Worm (Caenorhabditis elegans) whole organism, L4/young adult: Measurements from ENCODE around the gene fbxa-156.
A peak's percentile ranks its signal among the peaks of the same experiment; 100 is the strongest.
"Not testable (repeated sequence)": the region's sequence is repeated elsewhere in the genome, so short reads cannot be mapped to it uniquely, and the experiment has no call there.

ENCODE experiments used
- W03F9.2 ChIP-seq: fragments of 150-350 bp; optimal IDR thresholded peaks from 2 replicates; lab custom pipeline; 2014; ENCODE audit warnings: missing biosample characterization, missing genetic modification characterization
- dao-5 ChIP-seq: sonication (generic microtip); optimal IDR thresholded peaks from 2 replicates; lab custom pipeline; 2016; ENCODE audit warnings: missing genotype, missing genetic modification characterization, moderate library complexity, missing compliant biosample characterization
- him-1 ChIP-seq: sonication (generic microtip); optimal IDR thresholded peaks from 2 replicates; lab custom pipeline; 2016; ENCODE audit warnings: missing genotype, missing genetic modification reagents, missing genetic modification characterization, missing compliant biosample characterization

Gene fbxa-156

DNA sequence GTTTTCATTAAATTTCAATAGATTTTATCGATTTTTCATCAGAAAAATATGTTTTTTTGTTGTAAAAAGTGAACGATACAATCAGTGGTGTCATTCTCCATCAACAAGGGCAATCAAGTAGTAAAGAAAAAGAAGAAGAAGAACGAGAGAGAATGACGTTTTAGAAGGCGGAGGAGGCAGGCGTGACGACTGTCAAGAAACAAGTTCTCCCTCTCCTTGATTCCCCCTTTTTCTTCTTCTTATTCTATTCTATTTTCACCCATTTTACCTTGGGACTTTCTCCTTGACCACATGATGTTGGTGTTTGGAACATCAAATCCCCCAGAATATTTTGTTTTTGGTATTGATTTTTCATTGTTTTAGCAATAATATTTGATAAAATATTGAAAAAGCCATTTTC, 9.2 kb upstream of the fbxa-156 start:
- TF ChIP-seq him-1, result no peak
- no peak for TF ChIP-seq dao-5 (tag; lab: Kevin White, UChicago)
- TF ChIP-seq W03F9.2 (tag; lab: Kevin White, UChicago), result no peak

DNA sequence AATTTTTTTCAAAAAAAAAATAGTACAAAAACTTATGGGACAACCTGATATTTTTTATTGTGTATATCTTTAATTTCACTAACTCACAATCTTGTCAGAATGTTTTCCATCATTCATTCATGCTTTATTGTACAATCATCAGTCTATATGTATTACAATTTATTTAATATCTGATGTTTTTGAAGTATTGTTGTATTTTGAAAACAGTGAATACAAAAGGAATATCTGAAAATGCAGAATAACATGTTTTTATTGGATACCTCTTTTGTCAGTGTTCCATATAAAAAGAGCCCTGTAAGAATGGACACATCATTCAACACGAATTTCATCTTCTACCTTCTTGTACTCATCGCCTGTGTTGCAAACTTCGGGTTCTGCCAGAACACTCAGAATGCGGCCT, 7.2 kb upstream of the fbxa-156 start, which contains the start of gene C06H5.14:
C06H5.14 (plus strand) TSS at position 301 of the 400 bp plus-strand sequence.
- TF ChIP-seq W03F9.2 (tag; lab: Kevin White, UChicago); him-1; dao-5 (tag; lab: Kevin White, UChicago): not testable (repeated sequence)

DNA sequence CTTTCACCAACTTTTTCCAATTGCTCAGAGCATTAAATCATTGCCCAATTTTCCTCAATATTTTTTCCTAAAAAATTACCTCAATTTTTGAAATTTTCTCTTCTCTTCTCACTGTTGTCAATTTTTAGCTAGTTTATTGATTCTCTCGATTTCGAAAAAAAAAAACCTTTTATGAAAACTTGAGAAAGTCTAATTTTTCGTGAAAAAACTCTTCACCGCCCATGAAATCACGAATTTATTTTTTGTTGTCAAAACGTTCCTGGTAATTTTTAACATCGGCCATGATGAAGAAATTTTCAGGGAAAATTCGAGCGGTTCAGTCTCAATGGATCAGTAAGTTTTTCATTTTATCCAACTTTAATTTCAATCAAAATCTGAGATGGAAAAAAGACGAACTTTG, 2.9 kb upstream of the fbxa-156 start, which contains the start of gene fbxa-157:
fbxa-157 (plus strand) TSS at position 301 of the 400 bp plus-strand sequence.
- TF ChIP-seq W03F9.2 (tag; lab: Kevin White, UChicago), result no peak
- no peak for TF ChIP-seq him-1
- TF ChIP-seq dao-5 (tag; lab: Kevin White, UChicago), result no peak

DNA sequence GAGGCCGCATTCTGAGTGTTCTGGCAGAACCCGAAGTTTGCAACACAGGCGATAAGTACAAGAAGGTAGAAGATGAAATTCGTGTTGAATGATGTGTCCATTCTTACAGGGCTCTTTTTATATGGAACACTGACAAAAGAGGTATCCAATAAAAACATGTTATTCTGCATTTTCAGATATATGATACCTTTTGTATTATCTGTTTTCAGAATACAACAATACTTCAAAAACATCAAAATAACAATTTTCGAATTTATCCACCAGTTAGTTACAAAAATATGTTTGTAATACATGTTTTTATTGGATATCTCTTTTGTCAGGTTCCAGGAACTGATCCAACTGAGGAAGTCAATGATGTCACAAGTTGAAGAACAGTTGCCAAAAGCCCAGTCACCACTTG, 1.1 kb upstream of the fbxa-156 start, which contains the start of gene C06H5.13:
C06H5.13 (minus strand) TSS at position 101 of the 400 bp plus-strand sequence.
- not testable (repeated sequence) for TF ChIP-seq him-1; dao-5 (tag; lab: Kevin White, UChicago); W03F9.2 (tag; lab: Kevin White, UChicago)

DNA sequence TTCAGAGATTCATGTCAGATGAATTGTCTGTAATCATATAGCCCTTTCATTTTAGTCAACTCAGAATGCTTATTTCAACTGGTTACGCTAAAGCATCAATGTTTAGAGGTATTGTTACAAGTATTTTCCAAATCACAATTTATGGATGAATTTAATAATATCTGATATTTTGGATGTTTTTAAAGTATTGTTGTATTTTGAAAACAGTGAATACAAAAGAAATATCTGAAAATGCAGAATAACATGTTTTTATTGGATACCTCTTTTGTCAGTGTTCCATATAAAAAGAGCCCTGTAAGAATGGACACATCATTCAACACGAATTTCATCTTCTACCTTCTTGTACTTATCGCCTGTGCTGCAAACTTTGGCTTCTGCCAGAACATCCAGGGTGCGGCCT, 2.1 kb downstream of the fbxa-156 start, which contains the start of gene C06H5.12:
C06H5.12 (plus strand) TSS at position 301 of the 400 bp plus-strand sequence.
- not testable (repeated sequence) for TF ChIP-seq him-1; dao-5 (tag; lab: Kevin White, UChicago); W03F9.2 (tag; lab: Kevin White, UChicago)

DNA sequence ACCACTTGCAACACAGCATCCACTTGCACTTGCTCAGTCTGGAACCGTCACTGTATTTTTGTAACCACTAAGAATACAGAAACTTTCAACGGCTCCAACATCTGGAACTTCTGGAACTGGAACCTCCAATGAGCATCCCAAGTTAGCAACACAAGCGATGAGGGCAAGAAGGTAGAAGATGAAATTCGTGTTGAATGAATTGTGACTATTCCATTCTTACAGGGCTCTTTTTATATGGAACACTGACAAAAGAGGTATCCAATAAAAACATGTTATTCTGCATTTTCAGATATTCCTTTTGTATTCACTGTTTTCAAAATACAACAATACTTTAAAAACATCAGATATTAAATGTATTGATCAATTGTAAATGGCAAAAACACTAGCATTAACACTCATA, 2.6 kb downstream of the fbxa-156 start, which contains the start of gene C06H5.11:
C06H5.11 (minus strand) TSS at position 101 of the 400 bp plus-strand sequence.
- not testable (repeated sequence) for TF ChIP-seq W03F9.2 (tag; lab: Kevin White, UChicago); dao-5 (tag; lab: Kevin White, UChicago); him-1

DNA sequence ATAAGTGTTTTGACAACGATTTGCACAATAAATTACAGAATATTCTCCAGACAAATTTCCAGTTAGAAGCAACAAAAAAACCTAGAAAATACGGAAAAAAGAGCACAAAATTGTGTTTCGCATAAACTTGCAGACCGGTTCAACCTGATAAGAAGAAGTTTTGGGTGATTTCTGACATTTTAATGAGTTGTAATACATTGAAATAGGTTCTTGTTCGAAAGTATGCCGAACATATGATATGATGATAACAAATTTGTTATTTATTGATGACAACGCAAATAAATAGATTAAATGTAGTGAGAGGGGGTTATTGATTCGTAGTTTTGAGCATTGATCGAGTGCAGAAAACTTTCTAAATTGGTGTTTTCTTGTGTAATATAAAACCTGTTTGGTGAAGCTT, 5.3 kb downstream of the fbxa-156 start:
- no peak for TF ChIP-seq dao-5 (tag; lab: Kevin White, UChicago)
- no peak for TF ChIP-seq him-1
- TF ChIP-seq W03F9.2 (tag; lab: Kevin White, UChicago), result no peak

DNA sequence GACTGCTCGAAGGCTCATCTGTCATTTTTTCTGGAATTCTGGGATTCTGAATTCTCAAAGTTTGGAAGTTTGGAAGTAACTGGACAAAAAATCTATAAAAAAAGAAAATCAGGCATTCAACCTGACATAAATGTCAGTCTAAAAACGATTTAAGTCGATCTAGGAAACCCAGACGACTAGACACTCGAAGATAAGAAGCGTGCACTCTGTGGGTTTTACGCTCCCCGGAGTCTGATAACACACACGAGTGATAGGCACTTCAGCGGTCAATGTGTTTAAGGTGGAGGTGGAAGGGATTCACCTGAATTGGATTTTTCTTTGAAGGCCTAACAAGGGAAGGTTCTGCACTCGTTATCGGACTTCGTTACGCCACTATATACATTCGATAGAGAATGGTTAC, 7.6 kb downstream of the fbxa-156 start, which contains the start of gene C06H5.6:
C06H5.6 (minus strand) TSS at position 46 of the 400 bp plus-strand sequence.
- no peak for TF ChIP-seq him-1
- no peak for TF ChIP-seq dao-5 (tag; lab: Kevin White, UChicago)
- TF ChIP-seq W03F9.2 (tag; lab: Kevin White, UChicago), result no peak

DNA sequence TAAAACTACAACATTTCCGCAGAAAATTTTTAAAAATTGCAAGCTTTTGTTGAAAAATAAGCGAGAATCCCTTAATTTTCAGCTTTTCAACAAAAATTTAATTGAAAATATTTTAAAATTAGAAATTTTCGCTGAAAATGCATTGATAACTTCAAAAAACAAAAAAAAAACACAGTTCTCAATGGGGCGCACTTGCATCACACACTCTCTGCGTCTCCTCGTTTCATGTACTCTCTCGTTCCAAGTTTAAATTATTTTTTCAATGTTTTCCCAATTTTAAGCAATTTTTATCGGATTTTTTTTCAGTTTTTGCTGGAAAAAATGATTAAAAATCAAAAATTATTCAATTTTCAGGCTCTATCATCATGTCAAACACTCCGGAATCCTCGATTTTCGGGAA, 25.5 kb downstream of the fbxa-156 start, which contains the start of gene phf-14:
phf-14 (plus strand) TSS at position 345 of the 400 bp plus-strand sequence.
- TF ChIP-seq W03F9.2 (tag; lab: Kevin White, UChicago) (peak; percentile 76), dao-5 (tag; lab: Kevin White, UChicago) (no peak), him-1 (no peak)

DNA sequence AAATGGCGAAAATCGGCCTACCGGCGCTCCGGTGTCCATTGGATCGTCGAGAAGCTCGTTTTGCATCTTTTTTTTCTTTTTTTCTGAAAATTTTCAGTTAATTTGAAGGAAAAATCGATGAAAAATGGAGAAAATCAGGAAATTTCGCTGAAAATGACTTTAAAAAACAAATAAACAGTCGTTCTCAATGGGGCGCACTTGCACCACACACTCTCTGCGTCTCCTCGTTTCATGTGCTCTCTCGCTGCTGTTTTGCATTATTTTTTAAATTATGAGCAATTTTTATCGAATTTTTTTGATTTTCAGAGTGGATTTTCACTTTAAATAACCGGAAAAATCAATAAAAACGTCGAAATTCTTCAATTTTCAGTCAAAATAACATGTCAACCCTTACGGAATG, 26.0 kb downstream of the fbxa-156 start, which contains the start of gene csn-1:
csn-1 (minus strand) TSS at position 83 of the 400 bp plus-strand sequence.
- TF ChIP-seq him-1 (no peak), W03F9.2 (tag; lab: Kevin White, UChicago) (no peak), dao-5 (tag; lab: Kevin White, UChicago) (no peak)

DNA sequence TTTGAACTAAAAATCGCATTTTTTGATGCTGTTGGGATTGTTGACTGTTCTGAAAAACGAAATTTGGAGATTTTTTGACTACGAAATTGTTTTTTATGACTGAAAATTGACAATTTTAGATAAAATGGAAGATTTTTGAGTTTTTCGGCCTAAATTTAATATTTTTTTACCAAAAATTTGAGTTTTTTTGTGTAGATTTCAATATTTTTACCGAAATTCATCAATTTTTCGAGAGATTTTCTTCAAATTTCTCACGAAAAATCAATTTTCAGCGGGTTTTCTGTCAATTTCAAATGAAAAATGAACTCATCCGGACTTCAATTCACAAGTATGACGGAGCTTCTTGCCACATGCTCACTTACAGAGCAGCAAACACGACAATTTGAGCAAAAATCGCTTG, 31.3 kb downstream of the fbxa-156 start, which contains the start of gene Y59A8A.8:
Y59A8A.8 (plus strand) TSS at position 301 of the 400 bp plus-strand sequence.
- TF ChIP-seq dao-5 (tag; lab: Kevin White, UChicago); W03F9.2 (tag; lab: Kevin White, UChicago); him-1: not testable (repeated sequence)

DNA sequence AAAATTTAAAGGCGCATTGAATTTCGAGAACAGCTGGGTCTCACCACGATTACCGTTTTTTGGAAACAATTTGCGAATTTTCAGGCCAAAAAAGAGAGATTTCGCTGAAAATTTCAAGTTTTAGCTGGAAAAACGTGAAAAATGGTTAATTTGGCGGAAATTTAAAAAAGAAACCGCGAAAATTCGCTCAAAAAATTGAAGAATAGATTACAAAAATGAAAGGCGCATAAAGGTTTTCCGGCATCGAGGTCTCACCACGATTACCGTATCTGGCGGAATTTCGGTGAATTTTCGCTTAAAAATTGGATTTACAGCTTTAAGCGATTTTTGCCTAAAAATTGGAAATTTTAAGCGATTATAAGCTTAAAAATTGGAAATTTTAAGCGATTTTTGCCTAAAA, 37.1 kb downstream of the fbxa-156 start:
- no peak for TF ChIP-seq dao-5 (tag; lab: Kevin White, UChicago)
- no peak for TF ChIP-seq W03F9.2 (tag; lab: Kevin White, UChicago)
- no peak for TF ChIP-seq him-1

DNA sequence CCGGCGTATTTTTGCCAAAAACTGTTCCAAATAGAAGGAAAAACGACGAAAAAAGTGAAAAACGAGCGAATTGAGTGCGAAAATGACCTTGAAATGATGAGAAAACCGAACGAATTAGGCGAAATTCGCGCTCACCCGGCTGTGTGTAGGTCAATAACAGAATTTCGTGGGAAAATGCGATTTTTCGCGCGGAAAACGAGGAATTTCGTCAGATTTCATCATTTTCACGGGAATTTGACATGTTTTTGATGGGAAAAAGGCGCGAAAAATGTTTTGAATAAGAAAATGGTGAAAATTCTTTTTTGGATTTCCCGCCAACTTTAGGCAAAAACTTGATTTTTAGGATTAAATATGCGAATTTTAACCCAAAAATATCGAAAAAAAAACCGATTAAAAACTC, 37.5 kb downstream of the fbxa-156 start:
- no peak for TF ChIP-seq him-1
- TF ChIP-seq dao-5 (tag; lab: Kevin White, UChicago), result no peak
- no peak for TF ChIP-seq W03F9.2 (tag; lab: Kevin White, UChicago)

DNA sequence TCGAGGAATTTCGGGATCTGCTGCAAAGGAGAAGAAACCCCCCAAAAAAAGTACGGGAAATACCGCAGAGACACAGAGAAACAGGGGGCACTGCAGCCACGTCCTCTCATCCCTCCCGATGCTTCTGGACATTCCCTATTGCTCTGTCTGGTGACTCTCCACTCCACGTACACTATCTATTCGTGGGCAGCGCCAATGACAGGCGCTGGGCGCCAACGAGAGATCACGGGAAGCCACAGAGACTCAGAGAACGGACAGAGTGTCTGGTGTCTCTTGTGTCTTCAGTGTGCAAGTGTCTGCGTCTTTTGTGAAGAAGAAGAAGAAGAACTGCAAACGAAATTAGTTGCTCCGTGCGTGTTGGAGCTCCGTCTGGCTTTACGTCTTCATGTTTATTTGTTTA, 38.7 kb downstream of the fbxa-156 start:
- no peak for TF ChIP-seq W03F9.2 (tag; lab: Kevin White, UChicago)
- peak; percentile 71 for TF ChIP-seq him-1
